Worm (Caenorhabditis elegans) whole organism, L4/young adult: ENCODE measurements around the gene wrt-3.

Experiments used
- W03F9.2 ChIP-seq: fragments of 150-350 bp; optimal IDR thresholded peaks from 2 replicates; lab custom pipeline; 2014; ENCODE audit warnings: missing biosample characterization, missing genetic modification characterization
- dao-5 ChIP-seq: sonication (generic microtip); optimal IDR thresholded peaks from 2 replicates; lab custom pipeline; 2016; ENCODE audit warnings: missing genotype, missing genetic modification characterization, moderate library complexity, missing compliant biosample characterization
- him-1 ChIP-seq: sonication (generic microtip); optimal IDR thresholded peaks from 2 replicates; lab custom pipeline; 2016; ENCODE audit warnings: missing genotype, missing genetic modification reagents, missing genetic modification characterization, missing compliant biosample characterization

ce11 chrIV:9464345-9464783 is 12.9 kb downstream of the wrt-3 start:
- TF ChIP-seq him-1 (tag; lab: Kevin White, UChicago) (no peak), dao-5 (no peak), W03F9.2 (tag; lab: Kevin White, UChicago) (no peak)
